Fruit fly (Drosophila melanogaster) whole organism, embryonic: Measurements from ENCODE around the gene CG15198.

Experiments used
- Ada2b ChIP-seq: fragments of 200-800 bp; sonication (Bioruptor generic); IDR thresholded peaks from 2 replicates; pipeline ENCODE4 v1.3.6; 2022; ENCODE audit warnings: missing biosample characterization, missing genetic modification characterization
- CG16815 ChIP-seq: fragments of 200-800 bp; sonication (Bioruptor generic); optimal IDR thresholded peaks from 3 replicates; lab custom pipeline; 2017; ENCODE audit warnings: missing biosample characterization, mild to moderate bottlenecking, missing genetic modification characterization
- CG16863 ChIP-seq: fragments of 200-800 bp; sonication (Bioruptor generic); optimal IDR thresholded peaks from 3 replicates; lab custom pipeline; 2016; ENCODE audit warnings: missing biosample characterization, missing genetic modification characterization
- CG2129 ChIP-seq: fragments of 200-800 bp; sonication (Bioruptor generic); IDR thresholded peaks from 2 replicates; pipeline ENCODE4 v1.3.6; 2022; ENCODE audit warnings: missing biosample characterization, missing genetic modification characterization; ENCODE audit not compliant: partially characterized antibody
- CG4707 ChIP-seq: fragments of 200-800 bp; sonication (Bioruptor generic); optimal IDR thresholded peaks from 2 replicates; lab custom pipeline; 2018; ENCODE audit warnings: missing biosample characterization, mild to moderate bottlenecking, missing genetic modification characterization, moderate library complexity
- CG6854 ChIP-seq: fragments of 200-800 bp; sonication (Bioruptor generic); optimal IDR thresholded peaks from 3 replicates; lab custom pipeline; 2017; ENCODE audit warnings: missing biosample characterization, mild to moderate bottlenecking, missing genetic modification characterization
- CG7963 ChIP-seq: fragments of 200-800 bp; sonication (Bioruptor generic); IDR thresholded peaks from 3 replicates; pipeline ENCODE4 v1.3.6; 2022; ENCODE audit warnings: missing biosample characterization, missing genetic modification characterization; ENCODE audit not compliant: partially characterized antibody
- Dfd ChIP-seq, 2 experiments: fragments of >200 bp; optimal IDR thresholded peaks; 2 replicates each; lab custom pipeline; 2017; ENCODE audit warnings: missing biosample characterization in 2 of 2, missing genetic modification characterization in 2 of 2
- Max ChIP-seq: fragments of 200-800 bp; sonication (Bioruptor generic); optimal IDR thresholded peaks from 2 replicates; lab custom pipeline; 2016; ENCODE audit warnings: missing biosample characterization, mild to moderate bottlenecking, missing genetic modification characterization
- ato ChIP-seq: fragments of 200-800 bp; sonication (Bioruptor generic); IDR thresholded peaks from 2 replicates; pipeline ENCODE4 v1.3.6; 2022; ENCODE audit warnings: missing biosample characterization, missing genetic modification characterization; ENCODE audit not compliant: partially characterized antibody
- en ChIP-seq: fragments of 200-800 bp; sonication (Bioruptor generic); optimal IDR thresholded peaks from 2 replicates; lab custom pipeline; 2016; ENCODE audit warnings: missing biosample characterization, missing genetic modification characterization
- exex ChIP-seq: fragments of 200-800 bp; sonication (Bioruptor generic); optimal IDR thresholded peaks from 4 replicates; lab custom pipeline; 2018; ENCODE audit warnings: missing biosample characterization, mild to moderate bottlenecking, missing genetic modification characterization, moderate library complexity
- rib ChIP-seq: fragments of 200-800 bp; sonication (Bioruptor generic); IDR thresholded peaks from 2 replicates; pipeline ENCODE4 v1.3.6; 2022; ENCODE audit warnings: missing biosample characterization, missing genetic modification characterization
- sd ChIP-seq: fragments of 200-800 bp; sonication (Bioruptor generic); optimal IDR thresholded peaks from 3 replicates; lab custom pipeline; 2018; ENCODE audit warnings: missing biosample characterization, mild to moderate bottlenecking, missing genetic modification characterization, moderate library complexity

- TF ChIP-seq rib (GFP tag; lab: Robert Waterston, UW) = no peak
- no peak for TF ChIP-seq CG6854 (GFP tag; lab: Kevin White, UChicago)
- TF ChIP-seq CG4707 = no peak
- TF ChIP-seq Max = no peak
- no peak for TF ChIP-seq en (GFP tag; lab: Kevin White, UChicago)
- TF ChIP-seq ato (GFP tag; lab: Robert Waterston, UW) = no peak
- no peak for TF ChIP-seq sd (tag; lab: Kevin White, UChicago)
- no peak for TF ChIP-seq Ada2b (GFP tag; lab: Robert Waterston, UW)
- TF ChIP-seq Dfd (GFP tag; optimal IDR thresholded peaks at IDR 0.05; lab: Kevin White, UChicago) = no peak
- TF ChIP-seq CG2129 = no peak
- TF ChIP-seq exex (tag; lab: Kevin White, UChicago) = no peak
- TF ChIP-seq CG16863 (GFP tag; lab: Kevin White, UChicago) = no peak
- no peak for TF ChIP-seq CG16815 (GFP tag; lab: Kevin White, UChicago)
- no peak for TF ChIP-seq CG7963
Observed at dm6 chrX:11203104-11203503, 44.9 kb upstream of the CG15198 start.
